Fruit fly (Drosophila melanogaster) whole organism, wandering third instar larva: ENCODE data around the gene CG34253.

ENCODE experiments used
- Abd-B ChIP-seq: fragments of >200 bp; optimal IDR thresholded peaks from 2 replicates; lab custom pipeline; 2017; ENCODE audit warnings: missing biosample characterization, missing genetic modification characterization
- CG9705 ChIP-seq: fragments of 200-800 bp; sonication (Bioruptor generic); optimal IDR thresholded peaks from 2 replicates; lab custom pipeline; 2018; ENCODE audit warnings: missing biosample characterization, mild to moderate bottlenecking, missing genetic modification characterization
- Dfd ChIP-seq: fragments of >200 bp; optimal IDR thresholded peaks from 2 replicates; lab custom pipeline; 2017; ENCODE audit warnings: missing biosample characterization, missing genetic modification characterization
- Hr78 ChIP-seq: fragments of >200 bp; optimal IDR thresholded peaks from 2 replicates; lab custom pipeline; 2017; ENCODE audit warnings: missing biosample characterization, missing genetic modification characterization
- Hr83 ChIP-seq: fragments of 200-300 bp; sonication (Bioruptor generic); optimal IDR thresholded peaks from 2 replicates; lab custom pipeline; 2016; ENCODE audit warnings: missing biosample characterization, mild to moderate bottlenecking, missing genetic modification characterization, moderate library complexity; ENCODE audit not compliant: poor library complexity, severe bottlenecking
- Rel ChIP-seq, 2 experiments: fragments of 200-800 bp; sonication (Bioruptor generic) in 1 of 2; optimal IDR thresholded peaks; 2 replicates in 1 of 2; 3 replicates in 1 of 2; lab custom pipeline; 2016 to 2019; ENCODE audit warnings: mild to moderate bottlenecking in 2 of 2, missing biosample characterization in 2 of 2, missing genetic modification characterization in 2 of 2, moderate library complexity in 1 of 2
- br ChIP-seq: fragments of 200-800 bp; sonication (Bioruptor generic); optimal IDR thresholded peaks from 2 replicates; lab custom pipeline; 2016; ENCODE audit warnings: missing biosample characterization, missing genetic modification characterization
- lola ChIP-seq: fragments of >200 bp; optimal IDR thresholded peaks from 2 replicates; lab custom pipeline; 2017; ENCODE audit warnings: missing biosample characterization, missing genetic modification characterization
- pan ChIP-seq: fragments of >200 bp; optimal IDR thresholded peaks from 2 replicates; lab custom pipeline; 2017
- tai ChIP-seq: sonication (Bioruptor generic); optimal IDR thresholded peaks from 2 replicates; lab custom pipeline; 2016; ENCODE audit warnings: missing biosample characterization, missing genetic modification characterization
- usp ChIP-seq: fragments of >200 bp; optimal IDR thresholded peaks from 2 replicates; lab custom pipeline; 2017; ENCODE audit warnings: missing biosample characterization, missing genetic modification characterization
- woc ChIP-seq: sonication (Bioruptor generic); optimal IDR thresholded peaks from 2 replicates; lab custom pipeline; 2016; ENCODE audit warnings: missing biosample characterization, mild to moderate bottlenecking, missing genetic modification characterization

DNA sequence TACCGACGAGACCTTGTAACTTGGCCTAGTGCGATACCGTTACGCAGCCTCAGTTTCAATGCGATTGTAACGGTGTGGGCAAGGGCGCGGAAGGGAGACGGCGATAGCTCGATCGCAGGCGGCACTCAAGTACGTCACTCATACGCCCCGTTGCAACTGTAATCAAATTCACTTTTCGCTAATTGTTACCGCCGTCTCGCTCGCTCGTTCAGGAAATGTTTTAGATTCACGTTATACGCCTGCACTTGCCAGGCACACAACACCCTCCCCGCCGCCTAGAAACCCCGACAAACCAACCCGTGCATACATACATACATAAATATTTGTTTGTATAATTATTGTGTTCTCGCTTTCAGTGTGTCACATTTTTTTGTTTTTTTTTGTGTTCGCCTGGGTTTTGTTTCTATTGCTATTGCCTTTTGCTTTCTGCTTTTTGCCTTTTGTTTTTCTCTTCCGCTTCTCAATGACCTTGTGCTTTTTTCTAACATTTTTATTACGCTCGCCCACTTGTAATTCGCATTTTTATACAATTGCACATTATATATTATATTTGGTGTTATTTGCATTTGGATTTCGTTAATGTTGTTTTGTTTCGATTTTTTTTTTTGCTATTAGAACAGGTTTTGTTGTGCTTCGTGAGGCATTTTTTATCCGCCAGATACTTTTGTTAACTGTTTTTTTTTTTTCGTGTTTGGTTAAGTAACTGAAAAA, 42.6 kb downstream of the CG34253 start:
- TF ChIP-seq Hr78 (GFP tag; lab: Kevin White, UChicago): no peak
- no peak for TF ChIP-seq Rel (GFP tag; optimal IDR thresholded peaks at IDR 0.05; lab: Kevin White, UChicago)
- TF ChIP-seq Rel (tag; optimal IDR thresholded peaks at IDR 0.05; lab: Kevin White, UChicago): no peak
- no peak for TF ChIP-seq usp (GFP tag; lab: Kevin White, UChicago)
- TF ChIP-seq tai: no peak
- TF ChIP-seq Dfd (GFP tag; lab: Kevin White, UChicago): no peak
- no peak for TF ChIP-seq br
- no peak for TF ChIP-seq Abd-B
- no peak for TF ChIP-seq pan
- TF ChIP-seq woc (GFP tag; lab: Kevin White, UChicago): no peak
- TF ChIP-seq Hr83: no peak
- TF ChIP-seq lola (GFP tag; lab: Kevin White, UChicago): no peak
- no peak for TF ChIP-seq CG9705
